Worm (Caenorhabditis elegans) whole organism, young adult: ENCODE results near the gene hum-2.

Experiments used
- D2030.7 ChIP-seq: fragments of 200-800 bp; sonication (Bioruptor generic); IDR thresholded peaks from 2 replicates; pipeline ENCODE4 v1.3.6; 2022; ENCODE audit warnings: missing genetic modification reagents, missing genetic modification characterization, missing compliant biosample characterization
- F39B2.1 ChIP-seq: fragments of 200-800 bp; sonication (Bioruptor generic); IDR thresholded peaks from 2 replicates; pipeline ENCODE4 v1.3.6; 2022; ENCODE audit warnings: missing genetic modification reagents, missing genetic modification characterization, missing compliant biosample characterization
- cebp-2 ChIP-seq: fragments of 200-800 bp; sonication (Bioruptor generic); IDR thresholded peaks from 2 replicates; pipeline ENCODE4 v1.3.6; 2022; ENCODE audit warnings: missing genetic modification characterization, missing compliant biosample characterization
- ceh-100 ChIP-seq: fragments of 200-800 bp; sonication (Bioruptor generic); IDR thresholded peaks from 2 replicates; pipeline ENCODE4 v1.3.6; 2022; ENCODE audit warnings: missing genetic modification reagents, missing genetic modification characterization, missing compliant biosample characterization
- dpl-1 ChIP-seq: fragments of 150-350 bp; optimal IDR thresholded peaks from 2 replicates; lab custom pipeline; 2014; ENCODE audit warnings: missing biosample characterization, missing genetic modification reagents, missing genetic modification characterization
- unc-62 ChIP-seq: fragments of 150-350 bp; optimal IDR thresholded peaks from 2 replicates; lab custom pipeline; 2014; ENCODE audit warnings: missing biosample characterization, missing genetic modification reagents, missing genetic modification characterization

ce11 chrV:9399886-9400373, 14.0 kb downstream of the hum-2 start, which contains the start of gene trpp-4:
- TF ChIP-seq unc-62 (GFP tag; lab: Kevin White, UChicago) (no peak), ceh-100 (no peak), F39B2.1 (GFP tag; lab: Robert Waterston, UW) (no peak), cebp-2 (GFP tag; lab: Robert Waterston, UW) (no peak), D2030.7 (GFP tag; lab: Robert Waterston, UW) (no peak), dpl-1 (no peak)
